Worm (Caenorhabditis elegans) whole organism, late embryonic: Measurements from ENCODE around the gene dhhc-13.

Source experiments
- ceh-48 ChIP-seq: sonication (generic microtip); optimal IDR thresholded peaks from 2 replicates; lab custom pipeline; 2016; ENCODE audit warnings: missing genetic modification characterization, inconsistent platforms, missing compliant biosample characterization
- npax-4 ChIP-seq: sonication (generic microtip); optimal IDR thresholded peaks from 2 replicates; lab custom pipeline; 2016; ENCODE audit warnings: missing genetic modification characterization, missing compliant biosample characterization
- pha-2 ChIP-seq: sonication (generic microtip); optimal IDR thresholded peaks from 2 replicates; lab custom pipeline; 2017; ENCODE audit warnings: mild to moderate bottlenecking, missing genetic modification characterization, missing compliant biosample characterization

DNA sequence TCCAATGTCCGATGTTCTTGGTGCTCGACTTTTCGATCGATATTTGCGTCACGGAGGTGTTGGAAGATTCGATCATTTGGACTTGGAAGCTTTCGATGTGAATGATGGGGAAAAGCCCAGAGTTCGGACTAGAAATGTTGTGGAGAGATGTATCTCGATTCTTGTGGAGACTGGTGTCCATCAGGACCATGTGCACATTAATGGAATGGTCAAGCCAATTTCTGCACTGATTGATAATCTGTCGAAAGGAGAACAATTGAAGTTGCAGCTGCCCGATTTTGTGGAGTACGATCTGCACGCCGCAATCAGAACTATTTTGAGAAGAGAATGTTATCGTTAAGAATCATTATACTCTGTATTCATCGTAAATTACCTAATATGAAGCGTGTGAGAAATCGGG, 20.0 kb downstream of the dhhc-13 start:
- no peak for TF ChIP-seq npax-4
- TF ChIP-seq pha-2 (tag; lab: Kevin White, UChicago): no peak
- TF ChIP-seq ceh-48 (tag; lab: Kevin White, UChicago): no peak
